Fruit fly (Drosophila melanogaster) whole organism, embryonic: Measurements from ENCODE around the gene Dis3.

Experiments
- CG12769 ChIP-seq: fragments of 200-800 bp; sonication (Bioruptor generic); optimal IDR thresholded peaks from 2 replicates; lab custom pipeline; 2019; ENCODE audit warnings: missing biosample characterization, mild to moderate bottlenecking, missing genetic modification characterization, moderate library complexity
- CG15011 ChIP-seq: fragments of 200-800 bp; sonication (Bioruptor generic); optimal IDR thresholded peaks from 3 replicates; lab custom pipeline; 2018; ENCODE audit warnings: missing biosample characterization, mild to moderate bottlenecking, missing genetic modification characterization
- CG15479 ChIP-seq: fragments of 200-800 bp; sonication (Bioruptor generic); optimal IDR thresholded peaks from 3 replicates; lab custom pipeline; 2019; ENCODE audit warnings: missing biosample characterization, mild to moderate bottlenecking, missing genetic modification characterization, moderate library complexity
- CG1647 ChIP-seq: fragments of 200-800 bp; sonication (Bioruptor generic); optimal IDR thresholded peaks from 3 replicates; lab custom pipeline; 2016; ENCODE audit warnings: missing biosample characterization, missing genetic modification characterization
- CG18476 ChIP-seq: fragments of 200-800 bp; sonication (Bioruptor generic); optimal IDR thresholded peaks from 2 replicates; lab custom pipeline; 2016; ENCODE audit warnings: missing biosample characterization, mild to moderate bottlenecking, missing genetic modification characterization
- CG18619 ChIP-seq: fragments of 200-800 bp; sonication (Bioruptor generic); optimal IDR thresholded peaks from 3 replicates; lab custom pipeline; 2017; ENCODE audit warnings: missing biosample characterization, mild to moderate bottlenecking, missing genetic modification characterization
- CG2120 ChIP-seq: fragments of 200-800 bp; sonication (Bioruptor generic); optimal IDR thresholded peaks from 3 replicates; lab custom pipeline; 2016; ENCODE audit warnings: missing biosample characterization, missing genetic modification characterization
- CG31224 ChIP-seq: fragments of 200-800 bp; sonication (Bioruptor generic); IDR thresholded peaks from 2 replicates; pipeline ENCODE4 v1.3.6; 2022; ENCODE audit warnings: missing biosample characterization, missing genetic modification characterization
- CG31388 ChIP-seq: fragments of 200-800 bp; sonication (Bioruptor generic); optimal IDR thresholded peaks from 2 replicates; lab custom pipeline; 2016; ENCODE audit warnings: missing biosample characterization, missing genetic modification characterization
- CG4617 ChIP-seq: fragments of 200-800 bp; sonication (Bioruptor generic); optimal IDR thresholded peaks from 3 replicates; lab custom pipeline; 2016; ENCODE audit warnings: missing biosample characterization, missing genetic modification characterization, borderline replicate concordance
- CG7271 ChIP-seq: fragments of 200-800 bp; sonication (Bioruptor generic); optimal IDR thresholded peaks from 2 replicates; lab custom pipeline; 2018; ENCODE audit warnings: missing biosample characterization, mild to moderate bottlenecking, missing genetic modification characterization, moderate library complexity
- CG7745 ChIP-seq: fragments of 200-800 bp; sonication (Bioruptor generic); optimal IDR thresholded peaks from 2 replicates; lab custom pipeline; 2018; ENCODE audit warnings: missing biosample characterization, mild to moderate bottlenecking, missing genetic modification characterization, moderate library complexity
- CG9876 ChIP-seq: fragments of 200-800 bp; sonication (Bioruptor generic); optimal IDR thresholded peaks from 2 replicates; lab custom pipeline; 2016; ENCODE audit warnings: missing biosample characterization, missing genetic modification characterization
- Camta ChIP-seq: fragments of 200-800 bp; sonication (Bioruptor generic); optimal IDR thresholded peaks from 2 replicates; lab custom pipeline; 2016; ENCODE audit warnings: missing biosample characterization, missing genetic modification characterization
- E2f1 ChIP-seq: fragments of 200-800 bp; sonication (Bioruptor generic); IDR thresholded peaks from 2 replicates; pipeline ENCODE4 v1.3.6; 2022; ENCODE audit warnings: missing biosample characterization, missing genetic modification characterization
- GATAe ChIP-seq: fragments of 200-800 bp; sonication (Bioruptor generic); conservative IDR thresholded peaks from 2 replicates; pipeline ENCODE4 v1.3.6; 2022; ENCODE audit warnings: missing biosample characterization, missing genetic modification characterization
- Gug ChIP-seq: fragments of 200-800 bp; sonication (Bioruptor generic); IDR thresholded peaks from 4 replicates; pipeline ENCODE4 v1.3.6; 2022; ENCODE audit warnings: missing biosample characterization, missing genetic modification characterization
- Hmr ChIP-seq: fragments of 200-800 bp; sonication (Bioruptor generic); optimal IDR thresholded peaks from 3 replicates; lab custom pipeline; 2017; ENCODE audit warnings: mild to moderate bottlenecking, missing biosample characterization, missing genetic modification reagents, missing genetic modification characterization
- Mad ChIP-seq: fragments of 200-800 bp; sonication (Bioruptor generic); optimal IDR thresholded peaks from 2 replicates; lab custom pipeline; 2016; ENCODE audit warnings: missing biosample characterization, missing genetic modification characterization
- Mrtf ChIP-seq: fragments of 200-800 bp; sonication (Bioruptor generic); IDR thresholded peaks from 3 replicates; pipeline ENCODE4 v1.3.6; 2022; ENCODE audit warnings: missing biosample characterization, missing genetic modification characterization
- Nf-YC ChIP-seq: fragments of 200-800 bp; optimal IDR thresholded peaks from 3 replicates; lab custom pipeline; 2019; ENCODE audit warnings: missing biosample characterization, mild to moderate bottlenecking, missing genetic modification characterization, moderate library complexity
- PHDP ChIP-seq: fragments of 200-800 bp; sonication (Bioruptor generic); optimal IDR thresholded peaks from 3 replicates; lab custom pipeline; 2018; ENCODE audit warnings: missing biosample characterization, mild to moderate bottlenecking, missing genetic modification characterization, moderate library complexity
- Pdp1 ChIP-seq, 2 experiments: fragments of 200-800 bp; sonication (Bioruptor generic); optimal IDR thresholded peaks; 3 replicates each; lab custom pipeline; 2016; ENCODE audit warnings: missing biosample characterization in 2 of 2, missing genetic modification characterization in 2 of 2, mild to moderate bottlenecking in 1 of 2, moderate library complexity in 1 of 2
- Stat92E ChIP-seq, 3 experiments: fragments of >200 bp in 2 of 3; fragments of 200-800 bp in 1 of 3; sonication (Bioruptor generic) in 1 of 3; optimal IDR thresholded peaks; 2 replicates each; lab custom pipeline; 2017 to 2019; ENCODE audit warnings: missing biosample characterization in 3 of 3, missing genetic modification characterization in 3 of 3, mild to moderate bottlenecking in 1 of 3, moderate library complexity in 1 of 3
- Trl ChIP-seq, 3 experiments: fragments of >200 bp in 2 of 3; fragments of 200-800 bp in 1 of 3; sonication (Bioruptor generic) in 1 of 3; optimal IDR thresholded peaks; 2 replicates in 1 of 3; 3 replicates in 2 of 3; lab custom pipeline; 2016 to 2017; ENCODE audit warnings: missing biosample characterization in 1 of 3, missing genetic modification characterization in 1 of 3
- Usf ChIP-seq: fragments of 200-800 bp; sonication (Bioruptor generic); optimal IDR thresholded peaks from 2 replicates; lab custom pipeline; 2017; ENCODE audit warnings: missing genotype, missing biosample characterization, missing genetic modification characterization
- bsh ChIP-seq, 2 experiments: fragments of 200-800 bp; sonication (Bioruptor generic); optimal IDR thresholded peaks; 2 replicates each; lab custom pipeline; 2017 to 2018; ENCODE audit warnings: mild to moderate bottlenecking in 2 of 2, missing biosample characterization in 2 of 2, missing genetic modification characterization in 2 of 2, moderate library complexity in 1 of 2
- chinmo ChIP-seq: fragments of 200-800 bp; sonication (Bioruptor generic); IDR thresholded peaks from 4 replicates; pipeline ENCODE4 v1.3.6; 2022; ENCODE audit warnings: missing biosample characterization, missing genetic modification characterization; ENCODE audit not compliant: partially characterized antibody
- exex ChIP-seq: fragments of 200-800 bp; sonication (Bioruptor generic); optimal IDR thresholded peaks from 4 replicates; lab custom pipeline; 2018; ENCODE audit warnings: missing biosample characterization, mild to moderate bottlenecking, missing genetic modification characterization, moderate library complexity
- gem ChIP-seq: fragments of 200-800 bp; sonication (Bioruptor generic); optimal IDR thresholded peaks from 2 replicates; lab custom pipeline; 2019; ENCODE audit warnings: missing biosample characterization, mild to moderate bottlenecking, missing genetic modification characterization, moderate library complexity
- kni ChIP-seq: fragments of 200-800 bp; sonication (Bioruptor generic); optimal IDR thresholded peaks from 3 replicates; lab custom pipeline; 2017; ENCODE audit warnings: mild to moderate bottlenecking, missing biosample characterization, missing genetic modification reagents, missing genetic modification characterization
- lab ChIP-seq: fragments of 200-800 bp; sonication (Bioruptor generic); optimal IDR thresholded peaks from 3 replicates; lab custom pipeline; 2017; ENCODE audit warnings: missing biosample characterization, missing genetic modification characterization, mild to moderate bottlenecking, moderate library complexity, missing genetic modification reagents
- mirr ChIP-seq: fragments of 200-800 bp; sonication (Bioruptor generic); optimal IDR thresholded peaks from 3 replicates; lab custom pipeline; 2018; ENCODE audit warnings: missing biosample characterization, mild to moderate bottlenecking, missing genetic modification characterization
- pita ChIP-seq: fragments of 200-800 bp; sonication (Bioruptor generic); optimal IDR thresholded peaks from 2 replicates; lab custom pipeline; 2017; ENCODE audit warnings: missing biosample characterization, mild to moderate bottlenecking, missing genetic modification characterization
- pzg ChIP-seq: fragments of 200-800 bp; sonication (Bioruptor generic); optimal IDR thresholded peaks from 3 replicates; lab custom pipeline; 2018; ENCODE audit warnings: missing biosample characterization, mild to moderate bottlenecking, missing genetic modification characterization, moderate library complexity
- scrt ChIP-seq: fragments of 200-800 bp; sonication (Bioruptor generic); optimal IDR thresholded peaks from 2 replicates; lab custom pipeline; 2018; ENCODE audit warnings: missing biosample characterization, mild to moderate bottlenecking, missing genetic modification characterization, moderate library complexity
- sens ChIP-seq: fragments of 200-800 bp; sonication (Bioruptor generic); peaks from one replicate; lab custom pipeline; 2016; ENCODE audit warnings: missing biosample characterization, missing genetic modification characterization
- slbo ChIP-seq: fragments of 200-800 bp; sonication (Bioruptor generic); IDR thresholded peaks from 2 replicates; pipeline ENCODE4 v1.3.6; 2022; ENCODE audit warnings: missing biosample characterization, missing genetic modification characterization
- so ChIP-seq: fragments of 200-800 bp; sonication (Bioruptor generic); IDR thresholded peaks from 3 replicates; pipeline ENCODE4 v1.3.6; 2022; ENCODE audit warnings: missing biosample characterization, missing genetic modification characterization
- stwl ChIP-seq: fragments of 200-800 bp; sonication (Bioruptor generic); optimal IDR thresholded peaks from 3 replicates; lab custom pipeline; 2018; ENCODE audit warnings: missing biosample characterization, mild to moderate bottlenecking, missing genetic modification characterization, moderate library complexity
- sug ChIP-seq: fragments of 200-800 bp; optimal IDR thresholded peaks from 2 replicates; lab custom pipeline; 2019; ENCODE audit warnings: missing biosample characterization, mild to moderate bottlenecking, missing genetic modification characterization, moderate library complexity
- trh ChIP-seq: fragments of 200-800 bp; sonication (Bioruptor generic); optimal IDR thresholded peaks from 2 replicates; lab custom pipeline; 2016; ENCODE audit warnings: missing biosample characterization, missing genetic modification characterization
- vnd ChIP-seq: fragments of 200-800 bp; sonication (Bioruptor generic); IDR thresholded peaks from 3 replicates; pipeline ENCODE4 v1.3.6; 2022; ENCODE audit warnings: missing biosample characterization, missing genetic modification characterization; ENCODE audit not compliant: partially characterized antibody
- zen ChIP-seq: fragments of 200-800 bp; sonication (Bioruptor generic); optimal IDR thresholded peaks from 3 replicates; lab custom pipeline; 2018; ENCODE audit warnings: missing biosample characterization, mild to moderate bottlenecking, missing genetic modification characterization, moderate library complexity

Gene Dis3

DNA sequence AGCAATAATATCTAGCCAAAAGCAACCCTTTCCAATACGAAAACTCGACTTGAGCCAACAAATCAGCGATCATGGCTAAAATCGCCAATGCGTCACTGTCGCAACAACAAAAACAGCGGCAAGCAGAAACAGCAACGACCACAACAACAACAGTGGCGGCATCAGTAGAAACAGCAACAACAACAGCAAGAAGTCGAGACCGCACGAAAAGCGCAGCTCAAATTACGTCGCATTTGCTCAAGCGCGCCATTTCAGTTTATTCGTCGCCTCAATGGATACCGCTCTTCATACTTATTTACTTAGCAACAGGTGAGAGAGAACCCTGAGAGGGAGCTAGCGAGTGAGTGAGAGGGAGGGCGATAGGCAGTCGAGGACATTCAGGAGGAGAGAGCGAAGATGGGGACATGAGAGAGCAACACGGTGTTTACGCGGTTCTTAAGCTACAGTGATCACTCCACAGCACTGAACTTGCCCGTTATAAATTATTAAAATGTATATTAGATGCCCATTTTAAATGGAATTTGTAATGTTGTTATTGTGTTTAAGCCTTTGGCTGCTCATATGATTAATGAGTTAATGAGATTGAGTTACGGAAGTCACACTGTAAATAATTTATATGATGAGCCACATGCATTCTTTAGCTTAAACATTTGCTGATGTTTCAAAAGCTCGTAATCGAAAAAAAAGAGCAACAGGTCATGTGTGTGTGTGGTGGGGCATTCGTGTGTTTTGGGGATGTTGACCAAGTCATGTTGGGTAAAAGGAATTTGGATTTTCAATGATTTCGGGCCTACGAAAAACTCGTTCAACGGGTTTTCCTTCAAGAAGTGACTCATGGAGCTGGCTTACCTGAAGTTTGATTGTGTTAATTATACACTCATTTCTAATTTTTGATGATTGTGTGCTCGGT lies 37.4 kb upstream of the Dis3 start (continued):
- peak; percentile 79 for TF ChIP-seq Mrtf
- TF ChIP-seq Hmr (GFP tag; lab: Kevin White, UChicago), result peak; percentile 78
- TF ChIP-seq Mad (GFP tag; lab: Kevin White, UChicago), result peak; percentile 50
- TF ChIP-seq CG18619 (GFP tag; lab: Kevin White, UChicago), result peak; percentile 73
- peak; percentile 17 for TF ChIP-seq stwl
- peak; percentile 96 for TF ChIP-seq sens (GFP tag; lab: Kevin White, UChicago)
- peak; percentile 89 for TF ChIP-seq CG2120 (GFP tag; lab: Kevin White, UChicago)
- peak; percentile 76 for TF ChIP-seq Gug (GFP tag; lab: Robert Waterston, UW)
- peak; percentile 87 for TF ChIP-seq gem (tag; lab: Kevin White, UChicago)
- TF ChIP-seq CG9876 (GFP tag; lab: Kevin White, UChicago), result no peak
- TF ChIP-seq pzg, result no peak
- TF ChIP-seq PHDP, result peak; percentile 78
- peak; percentile 58 for TF ChIP-seq Usf
- TF ChIP-seq pita (GFP tag; lab: Kevin White, UChicago), result no peak

DNA sequence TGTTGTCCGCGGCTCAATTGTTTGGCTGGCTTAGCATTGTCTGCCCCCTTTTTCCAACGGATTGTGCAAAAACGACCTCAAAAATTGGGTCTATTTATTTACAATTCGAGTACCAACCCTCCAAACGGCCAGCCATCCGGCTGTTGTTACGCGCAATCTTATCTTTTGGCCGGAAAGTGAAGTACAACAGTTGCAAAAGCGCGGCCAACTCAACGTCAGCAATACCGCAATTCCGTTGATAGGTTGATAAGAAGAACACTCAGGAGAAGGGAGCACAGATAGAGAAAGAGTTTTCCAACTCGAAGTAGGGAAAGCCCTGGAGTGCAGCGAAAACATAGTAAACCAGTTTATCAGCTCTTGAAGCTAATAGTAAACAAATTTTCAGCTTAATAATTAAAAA lies 36.3 kb upstream of the Dis3 start:
- peak; percentile 24 for TF ChIP-seq CG12769 (tag; lab: Kevin White, UChicago)
- TF ChIP-seq lab (GFP tag; lab: Kevin White, UChicago), result peak; percentile 5
- TF ChIP-seq Pdp1 (GFP tag; optimal IDR thresholded peaks at IDR 0.05; lab: Kevin White, UChicago), result peak in 1 of 2 experiments; percentile 33
- 0 out of 2 replicates have a peak, but pooled peaks have one; percentile 21 for TF ChIP-seq slbo
- 0 out of 4 replicates have a peak, but pooled peaks have one; percentile 45 for TF ChIP-seq chinmo
- TF ChIP-seq exex (tag; lab: Kevin White, UChicago), result peak; percentile 55
- no peak for TF ChIP-seq scrt (GFP tag; lab: Kevin White, UChicago)
- no peak for TF ChIP-seq Nf-YC (tag; lab: Kevin White, UChicago)
- no peak for TF ChIP-seq CG31224 (GFP tag; lab: Robert Waterston, UW)
- TF ChIP-seq GATAe (GFP tag; lab: Robert Waterston, UW), result peak; percentile 72
- peak; percentile 48 for TF ChIP-seq sug (tag; lab: Kevin White, UChicago)
- TF ChIP-seq vnd (GFP tag; lab: Robert Waterston, UW), result peak; percentile 45; the same call in 1 of the 3 replicates
- TF ChIP-seq CG15011 (GFP tag; lab: Kevin White, UChicago), result no peak
- peak; percentile 65 for TF ChIP-seq CG15479 (GFP tag; lab: Kevin White, UChicago)
- peak; percentile 30 for TF ChIP-seq mirr

dm6 chr3R:24297444-24298146 lies 35.6 kb upstream of the Dis3 start:
- TF ChIP-seq CG18476 (no peak), CG7271 (tag; lab: Kevin White, UChicago) (peak; percentile 18), CG31388 (no peak), Stat92E (GFP tag; optimal IDR thresholded peaks at IDR 0.05; lab: Kevin White, UChicago) (peak in 1 of 3 experiments; percentile 90), Mrtf (no peak), zen (tag; lab: Kevin White, UChicago) (peak; percentile 78), CG7745 (tag; lab: Kevin White, UChicago) (peak; percentile 1), Camta (no peak), E2f1 (no peak), Trl (optimal IDR thresholded peaks at IDR 0.05; lab: Kevin White, UChicago) (no peak), Trl (GFP tag; optimal IDR thresholded peaks at IDR 0.05; lab: Kevin White, UChicago) (no peak), CG1647 (GFP tag; lab: Kevin White, UChicago) (no peak), kni (peak; percentile 93), so (GFP tag; lab: Robert Waterston, UW) (no peak), bsh (GFP tag; optimal IDR thresholded peaks at IDR 0.05; lab: Kevin White, UChicago) (no peak), CG4617 (GFP tag; lab: Kevin White, UChicago) (no peak), trh (GFP tag; lab: Kevin White, UChicago) (no peak)
